Worm (Caenorhabditis elegans): Measurements from ENCODE around the gene K03B4.9.

The K03B4.9 gene

DNA sequence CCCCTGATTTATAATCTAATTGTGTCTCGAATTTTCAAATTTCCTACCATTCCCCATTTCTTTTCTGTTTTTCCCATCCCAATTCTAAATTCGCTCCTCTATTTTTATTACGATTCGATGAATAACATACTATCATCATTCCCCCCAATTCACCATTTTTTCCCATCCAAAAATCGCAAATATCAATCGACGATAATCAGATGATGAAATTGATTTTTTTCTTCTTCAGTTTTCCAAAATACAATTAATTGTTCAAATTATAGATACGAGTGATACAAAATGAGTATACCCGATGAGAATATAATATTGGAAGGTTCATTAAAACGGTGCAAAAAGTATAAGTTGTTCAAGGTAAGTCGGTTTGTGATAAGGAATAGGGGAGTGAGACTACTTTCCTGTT, 29.7 kb downstream of the K03B4.9 start, which contains the start of gene soc-1:
Gene soc-1, plus strand, starts transcription at position 262 of the 400 bp plus-strand sequence.
- TF ChIP-seq elt-3 (tag; optimal IDR thresholded peaks at IDR 0.05) (no peak), ceh-83 (GFP tag; optimal IDR thresholded peaks at IDR 0.05) (no peak), mep-1 (tag; optimal IDR thresholded peaks at IDR 0.05) (no peak), pha-4 (tag; optimal IDR thresholded peaks at IDR 0.05) (no peak), mls-2 (tag; optimal IDR thresholded peaks at IDR 0.05) (no peak), tbx-8 (GFP tag; optimal IDR thresholded peaks at IDR 0.05) (no peak), nhr-2 (tag; optimal IDR thresholded peaks at IDR 0.05) (no peak), drap-1 (GFP tag; optimal IDR thresholded peaks at IDR 0.05) (no peak), lin-32 (GFP tag; optimal IDR thresholded peaks at IDR 0.05) (no peak), sem-2 (GFP tag; optimal IDR thresholded peaks at IDR 0.05) (no peak), nhr-28 (tag; optimal IDR thresholded peaks at IDR 0.05) (no peak), nhr-12 (tag; optimal IDR thresholded peaks at IDR 0.05) (no peak), nhr-76 (tag; optimal IDR thresholded peaks at IDR 0.05) (no peak), bed-3 (GFP tag; optimal IDR thresholded peaks at IDR 0.05) (no peak), unc-39 (tag; optimal IDR thresholded peaks at IDR 0.05) (no peak), sptf-1 (tag; optimal IDR thresholded peaks at IDR 0.05) (no peak), cnd-1 (tag; optimal IDR thresholded peaks at IDR 0.05) (no peak), mab-5 (tag; optimal IDR thresholded peaks at IDR 0.05) (no peak), zip-8 (tag; optimal IDR thresholded peaks at IDR 0.05) (no peak), nhr-237 (tag; optimal IDR thresholded peaks at IDR 0.05) (no peak)

ce11 chrV:4640501-4641150, 31.8 kb downstream of the K03B4.9 start:
- TF ChIP-seq hlh-1 (tag; optimal IDR thresholded peaks at IDR 0.05) (no peak), pha-4 (tag; optimal IDR thresholded peaks at IDR 0.05) (no peak), lin-32 (GFP tag; optimal IDR thresholded peaks at IDR 0.05) (no peak), lsy-2 (tag; optimal IDR thresholded peaks at IDR 0.05) (no peak), sptf-1 (tag; optimal IDR thresholded peaks at IDR 0.05) (no peak), elt-1 (tag; optimal IDR thresholded peaks at IDR 0.05; ENCODE audit: borderline replicate concordance, insufficient read depth) (no peak), unc-62 (GFP tag; optimal IDR thresholded peaks at IDR 0.05) (no peak), mls-2 (tag; optimal IDR thresholded peaks at IDR 0.05) (no peak), nhr-28 (tag; optimal IDR thresholded peaks at IDR 0.05) (no peak), M03D4.4 (tag; optimal IDR thresholded peaks at IDR 0.05) (no peak), ceh-83 (GFP tag; optimal IDR thresholded peaks at IDR 0.05) (no peak), nhr-2 (tag; optimal IDR thresholded peaks at IDR 0.05) (no peak), nhr-237 (tag; optimal IDR thresholded peaks at IDR 0.05) (no peak)

- no peak for TF ChIP-seq drap-1 (GFP tag; optimal IDR thresholded peaks at IDR 0.05)
- no peak for TF ChIP-seq mep-1 (tag; optimal IDR thresholded peaks at IDR 0.05)
- TF ChIP-seq nhr-28 (tag; optimal IDR thresholded peaks at IDR 0.05), result no peak
- TF ChIP-seq blmp-1 (tag; optimal IDR thresholded peaks at IDR 0.05), result no peak
- no peak for TF ChIP-seq hlh-1 (tag; optimal IDR thresholded peaks at IDR 0.05)
- TF ChIP-seq ceh-83 (GFP tag; optimal IDR thresholded peaks at IDR 0.05), result no peak
- TF ChIP-seq unc-120 (tag; optimal IDR thresholded peaks at IDR 0.05; ENCODE audit: poor library complexity, severe bottlenecking), result no peak
- no peak for TF ChIP-seq ham-2 (GFP tag; optimal IDR thresholded peaks at IDR 0.05)
- TF ChIP-seq nhr-2 (tag; optimal IDR thresholded peaks at IDR 0.05), result no peak
- no peak for TF ChIP-seq snpc-4 (tag; optimal IDR thresholded peaks at IDR 0.05)
These were observed 35.2 kb downstream of the K03B4.9 start for ce11 chrV:4637153-4637552.

DNA sequence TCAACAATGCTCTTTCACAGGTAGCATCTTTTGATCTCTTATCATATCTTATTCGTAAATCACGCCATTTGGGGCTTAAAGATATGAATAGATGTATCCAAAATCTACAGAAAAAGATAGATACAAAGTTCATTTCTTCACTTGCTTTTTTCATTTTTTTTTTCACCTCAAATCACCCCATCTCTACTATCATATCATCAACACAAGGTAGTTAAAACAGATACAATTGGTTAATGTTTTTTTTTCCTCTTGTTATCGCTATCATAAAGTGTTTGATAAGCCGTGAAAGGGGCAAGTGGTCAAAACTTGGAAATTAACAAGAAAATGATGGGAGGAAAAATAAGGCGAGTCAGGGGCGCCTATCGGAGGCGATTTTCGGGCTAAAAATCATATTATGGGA, 42.1 kb downstream of the K03B4.9 start:
- no peak for TF ChIP-seq sem-2 (GFP tag; optimal IDR thresholded peaks at IDR 0.05)
- TF ChIP-seq nhr-28 (tag; optimal IDR thresholded peaks at IDR 0.05), result no peak
- no peak for TF ChIP-seq lsy-2 (tag; optimal IDR thresholded peaks at IDR 0.05)

- TF ChIP-seq elt-1 (tag; optimal IDR thresholded peaks at IDR 0.05; ENCODE audit: borderline replicate concordance, insufficient read depth) (peak; percentile 98), ham-2 (GFP tag; optimal IDR thresholded peaks at IDR 0.05) (peak; percentile 55), cnd-1 (tag; optimal IDR thresholded peaks at IDR 0.05) (no peak), sem-2 (GFP tag; optimal IDR thresholded peaks at IDR 0.05) (no peak)
These were observed 43.9 kb downstream of the K03B4.9 start, which contains the start of gene pmt-2 for ce11 chrV:4628517-4628930. pmt-2 (plus strand) TSS chrV:4628580.

- TF ChIP-seq drap-1 (GFP tag; optimal IDR thresholded peaks at IDR 0.05) (no peak), nhr-2 (tag; optimal IDR thresholded peaks at IDR 0.05) (no peak), zip-8 (tag; optimal IDR thresholded peaks at IDR 0.05) (no peak), lsy-2 (tag; optimal IDR thresholded peaks at IDR 0.05) (no peak), ceh-39 (tag; optimal IDR thresholded peaks at IDR 0.05) (no peak), lin-32 (GFP tag; optimal IDR thresholded peaks at IDR 0.05) (no peak), nhr-12 (tag; optimal IDR thresholded peaks at IDR 0.05) (no peak), mls-2 (tag; optimal IDR thresholded peaks at IDR 0.05) (no peak)
These were observed 46.0 kb downstream of the K03B4.9 start for ce11 chrV:4626344-4626743.
